Worm (Caenorhabditis elegans) whole organism, L4/young adult: ENCODE measurements around the gene ndab-2.

Experiments used
- dao-5 ChIP-seq: sonication (generic microtip); optimal IDR thresholded peaks from 2 replicates; lab custom pipeline; 2016; ENCODE audit warnings: missing genotype, missing genetic modification characterization, moderate library complexity, missing compliant biosample characterization
- him-1 ChIP-seq: sonication (generic microtip); optimal IDR thresholded peaks from 2 replicates; lab custom pipeline; 2016; ENCODE audit warnings: missing genotype, missing genetic modification reagents, missing genetic modification characterization, missing compliant biosample characterization

DNA sequence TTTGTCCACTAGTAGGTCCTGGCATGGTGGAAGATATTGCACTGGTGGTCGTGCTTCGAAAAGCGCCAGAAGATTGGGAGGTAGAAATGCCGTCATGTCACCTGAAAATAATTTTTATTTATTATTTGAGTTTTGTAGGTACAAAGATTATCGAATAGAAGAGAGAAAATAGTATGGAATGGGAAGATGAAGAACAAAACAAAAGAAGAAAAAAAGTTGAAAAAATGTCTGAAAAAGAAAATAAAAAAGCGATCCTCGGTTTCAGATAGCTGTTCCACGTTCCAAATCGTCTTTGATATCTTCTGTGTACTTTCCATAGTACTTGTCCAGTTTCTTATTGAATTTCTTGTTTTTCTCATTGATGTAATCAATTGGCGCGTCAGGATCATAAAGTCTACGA lies 19.5 kb upstream of the ndab-2 start, which contains the start of gene rnp-7:
- TF ChIP-seq him-1 (tag; lab: Kevin White, UChicago) (no peak), dao-5 (no peak)
